Comparison of ENCODE assay signal across 2 worm cellular contexts in genomic region chrV:7123188-7123708, ce11.
TF ChIP-seq lines count a peak whose summit lies in the region.

TSS of gene lmd-5 (plus strand) at chrV:7123658.

TF ChIP-seq in whole organism, L3 larva, 47 proteins besides CTCF, POLR2A, EP300 and RAD21:
- no peak for TF ChIP-seq elt-2 (tag; optimal IDR thresholded peaks at IDR 0.05; lab: Kevin White, UChicago)
- no peak for TF ChIP-seq fos-1 (tag; optimal IDR thresholded peaks at IDR 0.05; lab: Kevin White, UChicago)
- TF ChIP-seq nhr-11 (tag; optimal IDR thresholded peaks at IDR 0.05; lab: Kevin White, UChicago), result no peak
- TF ChIP-seq snpc-4 (tag; optimal IDR thresholded peaks at IDR 0.05; lab: Kevin White, UChicago), result no peak
- TF ChIP-seq unc-62 (GFP tag; optimal IDR thresholded peaks at IDR 0.05; lab: Kevin White, UChicago), result no peak
- TF ChIP-seq pha-4 (tag; optimal IDR thresholded peaks at IDR 0.05; lab: Kevin White, UChicago), result peak; percentile 63
- TF ChIP-seq ceh-9 (tag; optimal IDR thresholded peaks at IDR 0.05; lab: Kevin White, UChicago), result no peak
- TF ChIP-seq nfya-1 (tag; optimal IDR thresholded peaks at IDR 0.05; lab: Kevin White, UChicago; ENCODE audit: insufficient read depth), result no peak

TF ChIP-seq in whole organism, L4 larva, 104 proteins besides CTCF, POLR2A, EP300 and RAD21:
- TF ChIP-seq unc-62 (GFP tag; optimal IDR thresholded peaks at IDR 0.05 in 1 of 2; lab: Kevin White, UChicago), result peak in 1 of 2 experiments; percentile 67
- no peak for TF ChIP-seq unc-62 (tag; optimal IDR thresholded peaks at IDR 0.05; lab: Kevin White, UChicago)
- no peak for TF ChIP-seq zag-1 (tag; optimal IDR thresholded peaks at IDR 0.05; lab: Kevin White, UChicago)
- TF ChIP-seq aha-1 (tag; lab: Kevin White, UChicago), result peak; percentile 91

Comparison
In these comparisons a context has a peak if more than half of its experiments do, and no peak if none do; other contexts are left out.
1. Of the 28 proteins assayed by ChIP-seq in both whole organism, L4 larva and whole organism, L3 larva: peak only in whole organism, L4 larva: none; only in whole organism, L3 larva: pha-4; in both: none; in neither: 26; mixed calls (peak in some experiments, not most) for 1.